Fruit fly (Drosophila melanogaster): ENCODE measurements around the gene mtSSB.

mtSSB gene

DNA sequence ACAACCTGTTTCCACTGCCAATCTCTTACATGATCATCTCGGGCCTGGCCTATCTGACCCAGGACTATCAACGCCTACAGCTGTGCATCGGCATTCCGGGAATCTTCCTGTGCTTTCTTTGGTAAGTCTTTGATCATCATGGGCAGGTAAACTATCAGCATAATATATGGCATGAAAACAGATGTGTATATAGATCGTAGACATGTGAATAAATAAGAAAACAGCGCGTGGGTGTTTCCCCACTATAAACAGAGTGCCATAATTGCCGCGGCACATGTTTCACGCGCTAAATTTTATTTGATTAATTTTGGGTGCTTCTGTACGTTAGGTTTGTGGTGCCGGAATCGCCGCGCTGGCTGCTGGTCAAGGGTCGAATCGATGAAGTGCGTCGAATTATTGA lies 37.0 kb downstream of the mtSSB start:
- no peak for TF ChIP-seq D1 (tag; optimal IDR thresholded peaks at IDR 0.05)
- TF ChIP-seq Ets98B (GFP tag; IDR thresholded peaks at IDR 0.05): no peak
- no peak for TF ChIP-seq EcR (GFP tag; optimal IDR thresholded peaks at IDR 0.05)
- TF ChIP-seq Snoo (tag; optimal IDR thresholded peaks at IDR 0.05): no peak
- TF ChIP-seq CG8159 (tag; optimal IDR thresholded peaks at IDR 0.05): no peak
- TF ChIP-seq CG13204 (GFP tag; optimal IDR thresholded peaks at IDR 0.05): no peak
- no peak for TF ChIP-seq Pif1B (GFP tag; optimal IDR thresholded peaks at IDR 0.05)
- no peak for TF ChIP-seq CG17806 (tag; optimal IDR thresholded peaks at IDR 0.05)
- no peak for TF ChIP-seq CG15710 (tag; optimal IDR thresholded peaks at IDR 0.05)
- no peak for TF ChIP-seq Pif1A (GFP tag; optimal IDR thresholded peaks at IDR 0.05)
- TF ChIP-seq CG12605 (GFP tag; IDR thresholded peaks at IDR 0.05): no peak
- TF ChIP-seq gl (tag; optimal IDR thresholded peaks at IDR 0.05): no peak
- no peak for TF ChIP-seq rn (GFP tag; IDR thresholded peaks at IDR 0.05)
- no peak for TF ChIP-seq CG14655 (GFP tag; optimal IDR thresholded peaks at IDR 0.05)

DNA sequence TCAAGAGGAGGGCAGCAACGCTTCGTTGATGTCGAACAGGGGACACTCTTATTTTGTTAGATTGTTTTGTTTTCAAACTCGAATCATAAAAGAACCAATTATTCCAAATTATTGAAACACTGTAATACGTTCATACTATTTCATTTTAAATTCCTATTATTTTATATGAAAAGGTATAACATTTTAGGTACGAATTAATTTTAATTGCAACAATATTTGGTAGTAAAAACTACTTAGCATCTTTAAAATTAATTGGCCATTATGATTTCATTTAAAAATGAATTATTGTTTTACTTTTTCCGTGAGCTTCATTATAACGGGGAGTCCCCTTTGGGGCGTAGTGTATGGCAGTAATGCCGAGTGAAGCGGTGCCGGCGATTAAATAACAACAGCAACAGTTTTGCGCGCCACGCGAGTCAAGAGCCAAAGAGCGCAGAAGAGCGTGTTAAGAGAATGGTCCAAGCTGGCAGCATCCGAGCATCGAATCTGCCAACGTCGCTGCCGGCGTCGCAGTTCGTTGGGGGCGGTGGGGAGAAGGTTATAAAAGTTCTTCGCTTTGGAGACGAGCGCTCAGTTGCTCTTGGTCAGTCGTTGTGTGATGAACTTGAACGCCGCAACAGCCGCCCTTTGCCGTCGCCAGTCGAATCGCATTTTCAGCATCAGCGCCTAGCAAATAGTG lies 47.3 kb downstream of the mtSSB start:
- TF ChIP-seq CG12605 (GFP tag; IDR thresholded peaks at IDR 0.05) (peak; percentile 59), EcR (GFP tag; optimal IDR thresholded peaks at IDR 0.05) (no peak), Pif1A (GFP tag; optimal IDR thresholded peaks at IDR 0.05) (peak; percentile 67), Pif1B (GFP tag; optimal IDR thresholded peaks at IDR 0.05) (peak; percentile 51), CG4496 (GFP tag; IDR thresholded peaks at IDR 0.05) (peak; percentile 50), fd96Ca (GFP tag; IDR thresholded peaks at IDR 0.05) (0 out of 3 replicates have a peak, but pooled peaks have one; percentile 48), CG10348 (GFP tag; IDR thresholded peaks at IDR 0.05) (no peak), CG13204 (GFP tag; optimal IDR thresholded peaks at IDR 0.05) (peak; percentile 70), gl (tag; optimal IDR thresholded peaks at IDR 0.05) (no peak), CG8159 (tag; optimal IDR thresholded peaks at IDR 0.05) (peak; percentile 73), CG34367 (tag; optimal IDR thresholded peaks at IDR 0.05) (peak; percentile 25), Snoo (tag; optimal IDR thresholded peaks at IDR 0.05) (peak; percentile 63), CG9948 (tag; optimal IDR thresholded peaks at IDR 0.05) (peak; percentile 54), CG17806 (tag; optimal IDR thresholded peaks at IDR 0.05) (peak; percentile 57), CG8301 (tag; optimal IDR thresholded peaks at IDR 0.05) (peak; percentile 73), D1 (tag; optimal IDR thresholded peaks at IDR 0.05) (peak; percentile 52), CG32121 (GFP tag; IDR thresholded peaks at IDR 0.05) (peak; percentile 55; the same call in 1 of the 2 replicates), Ets98B (GFP tag; IDR thresholded peaks at IDR 0.05) (peak; percentile 17; the same call in 1 of the 2 replicates), rn (GFP tag; IDR thresholded peaks at IDR 0.05) (no peak), CG14655 (GFP tag; optimal IDR thresholded peaks at IDR 0.05) (peak; percentile 74), CG15710 (tag; optimal IDR thresholded peaks at IDR 0.05) (peak; percentile 65)

DNA sequence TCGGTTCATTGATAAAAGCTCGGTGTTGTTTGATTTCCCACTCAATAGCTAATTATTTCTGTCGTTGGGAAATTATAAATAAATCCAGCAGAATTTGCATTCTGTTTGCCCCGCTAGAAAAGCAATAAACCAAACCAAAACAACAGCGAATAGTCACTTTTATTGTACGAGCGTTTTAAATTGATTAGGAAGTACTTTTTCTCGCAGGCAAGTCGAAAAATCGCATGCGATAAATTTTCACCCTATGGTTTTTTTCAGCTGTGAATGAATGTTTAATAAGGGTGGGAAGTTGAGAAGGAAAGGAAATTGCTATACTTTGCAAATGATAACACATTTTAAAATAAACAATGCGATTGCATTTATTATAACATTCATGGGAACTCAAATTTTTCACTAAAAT lies 49.0 kb downstream of the mtSSB start:
- TF ChIP-seq EcR (GFP tag; optimal IDR thresholded peaks at IDR 0.05) (no peak), fd96Ca (GFP tag; IDR thresholded peaks at IDR 0.05) (no peak), CG12605 (GFP tag; IDR thresholded peaks at IDR 0.05) (no peak), Snoo (tag; optimal IDR thresholded peaks at IDR 0.05) (no peak)

DNA sequence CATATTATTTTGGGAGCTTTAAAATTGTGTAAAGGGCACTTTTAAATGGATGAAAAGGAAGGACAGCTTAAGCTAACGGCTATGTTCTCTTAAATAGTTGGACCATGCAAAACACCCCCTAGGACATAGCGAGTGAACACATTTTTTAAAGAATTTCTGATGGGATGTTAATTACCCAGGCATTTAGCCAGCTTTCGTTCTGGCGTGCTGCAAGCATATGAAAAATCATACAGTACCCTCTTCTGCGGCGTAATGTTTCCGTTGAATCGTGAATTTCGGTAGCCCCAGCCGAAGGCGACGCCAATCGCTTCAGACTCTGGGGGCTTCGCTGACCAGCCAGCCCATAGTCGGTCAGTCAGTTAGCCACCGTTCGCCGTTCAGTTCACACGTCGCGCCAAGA lies 50.4 kb downstream of the mtSSB start, which contains the start of gene CG6006:
CG6006 (plus strand) TSS at position 301 of the 400 bp plus-strand sequence.
- no peak for TF ChIP-seq CG13204 (GFP tag; optimal IDR thresholded peaks at IDR 0.05)
- TF ChIP-seq Snoo (tag; optimal IDR thresholded peaks at IDR 0.05): no peak
- TF ChIP-seq CG15710 (tag; optimal IDR thresholded peaks at IDR 0.05): no peak
- no peak for TF ChIP-seq Pif1B (GFP tag; optimal IDR thresholded peaks at IDR 0.05)
- no peak for TF ChIP-seq CG10348 (GFP tag; IDR thresholded peaks at IDR 0.05)
- TF ChIP-seq D1 (tag; optimal IDR thresholded peaks at IDR 0.05): no peak
- no peak for TF ChIP-seq CG34367 (tag; optimal IDR thresholded peaks at IDR 0.05)
- TF ChIP-seq EcR (GFP tag; optimal IDR thresholded peaks at IDR 0.05): no peak
- TF ChIP-seq fd96Ca (GFP tag; IDR thresholded peaks at IDR 0.05): no peak
- TF ChIP-seq Ets98B (GFP tag; IDR thresholded peaks at IDR 0.05): no peak
- TF ChIP-seq rn (GFP tag; IDR thresholded peaks at IDR 0.05): no peak

DNA sequence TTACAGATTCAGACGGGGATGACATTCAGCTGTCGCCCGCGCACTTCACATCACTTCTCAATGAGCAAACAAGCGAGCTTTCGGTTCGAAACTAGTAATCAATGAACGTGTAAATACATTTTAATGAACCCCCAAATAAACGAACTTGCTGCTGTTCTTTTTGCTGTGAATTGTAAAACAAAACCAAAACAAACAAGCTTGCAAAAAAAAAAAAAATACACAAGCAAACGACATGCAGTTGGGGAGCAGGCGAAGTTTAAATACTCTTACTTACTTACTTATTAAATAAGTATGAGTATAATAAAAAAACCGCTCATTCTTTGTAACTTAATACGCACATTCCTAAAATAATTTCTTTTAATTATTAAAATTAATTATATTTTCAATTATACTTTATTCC lies 50.8 kb downstream of the mtSSB start:
- peak; percentile 61 for TF ChIP-seq rn (GFP tag; IDR thresholded peaks at IDR 0.05)
- no peak for TF ChIP-seq gl (tag; optimal IDR thresholded peaks at IDR 0.05)
- no peak for TF ChIP-seq CG34367 (tag; optimal IDR thresholded peaks at IDR 0.05)
- peak; percentile 86 for TF ChIP-seq CG4496 (GFP tag; IDR thresholded peaks at IDR 0.05)
- TF ChIP-seq Pif1B (GFP tag; optimal IDR thresholded peaks at IDR 0.05): no peak
- peak; percentile 50 for TF ChIP-seq Pif1A (GFP tag; optimal IDR thresholded peaks at IDR 0.05)
- no peak for TF ChIP-seq EcR (GFP tag; optimal IDR thresholded peaks at IDR 0.05)
- no peak for TF ChIP-seq D1 (tag; optimal IDR thresholded peaks at IDR 0.05)
- peak; percentile 70 for TF ChIP-seq Ets98B (GFP tag; IDR thresholded peaks at IDR 0.05)
- TF ChIP-seq CG12605 (GFP tag; IDR thresholded peaks at IDR 0.05): peak; percentile 80
- TF ChIP-seq CG10348 (GFP tag; IDR thresholded peaks at IDR 0.05): no peak
- TF ChIP-seq CG17806 (tag; optimal IDR thresholded peaks at IDR 0.05): no peak
- TF ChIP-seq CG15710 (tag; optimal IDR thresholded peaks at IDR 0.05): peak; percentile 34
- TF ChIP-seq CG8159 (tag; optimal IDR thresholded peaks at IDR 0.05): peak; percentile 15
- TF ChIP-seq CG14655 (GFP tag; optimal IDR thresholded peaks at IDR 0.05): no peak
- peak; percentile 67 for TF ChIP-seq Snoo (tag; optimal IDR thresholded peaks at IDR 0.05)
- peak; percentile 84 for TF ChIP-seq CG32121 (GFP tag; IDR thresholded peaks at IDR 0.05)
- TF ChIP-seq CG8301 (tag; optimal IDR thresholded peaks at IDR 0.05): no peak
- TF ChIP-seq fd96Ca (GFP tag; IDR thresholded peaks at IDR 0.05): 0 out of 3 replicates have a peak, but pooled peaks have one; percentile 21
- no peak for TF ChIP-seq CG13204 (GFP tag; optimal IDR thresholded peaks at IDR 0.05)
- TF ChIP-seq CG9948 (tag; optimal IDR thresholded peaks at IDR 0.05): no peak

Data from whole organism, pupa.